Worm (Caenorhabditis elegans): ENCODE results near the gene taf-11.3.

ce11 chrIII:10524823-10525222, 19.8 kb upstream of the taf-11.3 start:
- no peak for TF ChIP-seq F13H6.1 (tag; optimal IDR thresholded peaks at IDR 0.05)
- no peak for TF ChIP-seq che-1 (tag; optimal IDR thresholded peaks at IDR 0.05)
- no peak for TF ChIP-seq dve-1 (tag; optimal IDR thresholded peaks at IDR 0.05)

Data from whole organism, late embryonic.